Worm (Caenorhabditis elegans): ENCODE measurements around the gene dop-6.

dop-6 gene

DNA sequence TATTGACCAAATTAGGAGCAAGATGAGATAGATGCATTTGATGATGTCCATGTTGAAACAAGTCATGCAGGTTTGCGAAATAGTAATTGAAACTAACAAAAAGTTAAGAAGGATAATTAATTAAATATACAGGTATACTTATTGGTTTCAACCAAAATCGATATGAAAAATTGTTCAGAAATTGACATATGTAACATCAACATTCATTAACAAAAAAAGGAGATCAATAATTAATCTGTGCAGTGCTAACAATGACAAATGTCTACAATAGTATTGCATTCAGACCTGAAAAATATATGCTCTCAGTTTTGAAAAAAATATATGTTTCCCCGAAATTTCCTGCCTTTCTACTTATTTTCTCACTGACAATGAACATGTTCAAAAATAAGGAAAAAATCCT is 48.1 kb downstream of the dop-6 start, which contains the start of gene R160.4:
TSS of gene R160.4 (minus strand) at position 101 of the 400 bp plus-strand sequence.
- no peak for TF ChIP-seq lin-39 (tag; optimal IDR thresholded peaks at IDR 0.05)
- TF ChIP-seq nhr-76 (tag; optimal IDR thresholded peaks at IDR 0.05) = no peak
- no peak for TF ChIP-seq unc-62 (GFP tag; optimal IDR thresholded peaks at IDR 0.05)
- no peak for TF ChIP-seq pha-4 (tag; optimal IDR thresholded peaks at IDR 0.05)
- TF ChIP-seq fkh-2 (tag; optimal IDR thresholded peaks at IDR 0.05) = no peak
- TF ChIP-seq ceh-9 (tag; optimal IDR thresholded peaks at IDR 0.05) = no peak

DNA sequence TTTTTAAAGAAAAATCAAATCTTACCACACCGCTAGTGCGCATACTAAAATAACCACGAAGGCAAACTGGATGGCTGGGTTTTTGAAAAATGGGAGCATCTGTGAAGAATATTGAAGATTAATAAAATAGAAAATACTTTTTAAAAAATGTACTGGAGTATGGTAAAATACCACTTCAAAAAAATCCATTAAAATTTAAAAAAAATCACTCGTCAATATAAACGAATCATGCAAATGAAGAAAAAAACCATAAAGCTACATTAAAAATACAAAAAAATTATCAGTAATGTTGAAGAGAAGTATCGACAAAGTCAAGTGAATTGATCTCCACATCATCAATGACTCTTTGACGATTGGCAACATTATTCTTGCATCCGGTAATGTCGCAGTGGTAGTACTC is 50.1 kb downstream of the dop-6 start, which contains the start of gene R160.5:
TSS of gene R160.5 (minus strand) at position 101 of the 400 bp plus-strand sequence.
- TF ChIP-seq pqm-1 (tag; optimal IDR thresholded peaks at IDR 0.05) (no peak), tbx-2 (tag; optimal IDR thresholded peaks at IDR 0.05) (no peak), snpc-4 (tag; optimal IDR thresholded peaks at IDR 0.05) (no peak), nhr-23 (tag; optimal IDR thresholded peaks at IDR 0.05) (no peak), unc-39 (tag; optimal IDR thresholded peaks at IDR 0.05) (no peak), sea-2 (GFP tag; optimal IDR thresholded peaks at IDR 0.05) (no peak), nfya-1 (tag; optimal IDR thresholded peaks at IDR 0.05; ENCODE audit: insufficient read depth) (no peak), aly-2 (tag; optimal IDR thresholded peaks at IDR 0.05) (no peak), ztf-11 (tag; optimal IDR thresholded peaks at IDR 0.05) (no peak), jun-1 (tag; optimal IDR thresholded peaks at IDR 0.05) (no peak)

DNA sequence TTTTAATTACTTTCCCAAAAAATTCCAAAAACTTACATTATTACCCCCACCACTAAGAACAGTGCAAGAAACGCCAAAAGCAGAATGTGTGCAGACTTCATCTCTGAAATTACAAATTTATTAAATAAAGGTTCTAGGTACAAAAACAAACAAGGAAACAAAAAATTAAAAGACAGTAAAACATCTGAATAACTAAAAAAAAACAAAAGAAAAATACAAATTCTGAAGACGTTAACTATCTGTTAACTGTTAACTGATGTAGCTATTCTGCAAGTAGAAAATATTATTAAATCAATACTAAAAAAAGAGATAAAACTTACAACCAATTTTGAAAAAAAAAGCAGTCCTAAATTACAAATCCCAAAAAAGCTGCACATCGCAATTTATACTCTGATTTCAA is 50.8 kb downstream of the dop-6 start, which contains the start of gene R160.13:
TSS of gene R160.13 (minus strand) at position 101 of the 400 bp plus-strand sequence.
- TF ChIP-seq aly-2 (tag; optimal IDR thresholded peaks at IDR 0.05) (no peak), nhr-23 (tag; optimal IDR thresholded peaks at IDR 0.05) (no peak), nhr-237 (tag; optimal IDR thresholded peaks at IDR 0.05) (no peak), daf-12 (tag; optimal IDR thresholded peaks at IDR 0.05) (no peak), lin-15B (tag; optimal IDR thresholded peaks at IDR 0.05) (no peak), zag-1 (tag; optimal IDR thresholded peaks at IDR 0.05) (no peak), ztf-11 (tag; optimal IDR thresholded peaks at IDR 0.05) (no peak), elt-3 (tag; optimal IDR thresholded peaks at IDR 0.05) (no peak), pqm-1 (tag; optimal IDR thresholded peaks at IDR 0.05) (no peak), nhr-28 (tag; optimal IDR thresholded peaks at IDR 0.05) (no peak)

DNA sequence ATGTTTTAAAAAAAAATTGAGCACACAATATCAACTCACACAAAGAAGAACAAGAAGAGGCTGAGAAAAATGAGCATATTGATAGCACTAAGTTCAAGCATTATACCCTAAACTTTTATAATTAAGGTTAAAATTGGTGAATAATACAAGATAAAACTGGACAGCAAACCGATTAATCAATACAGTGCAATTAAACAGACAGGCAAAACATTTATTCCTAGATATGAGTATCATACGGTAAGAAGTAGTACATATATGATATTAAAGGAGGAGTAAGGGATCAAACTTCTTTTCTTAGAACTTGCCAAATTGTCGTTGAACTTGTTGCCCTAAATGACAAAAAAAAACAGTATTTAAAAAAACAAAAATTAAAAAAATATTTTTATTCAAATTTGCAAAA is 51.3 kb downstream of the dop-6 start, which contains the start of gene R160.14:
TSS of gene R160.14 (minus strand) at position 101 of the 400 bp plus-strand sequence.
- no peak for TF ChIP-seq nhr-28 (tag; optimal IDR thresholded peaks at IDR 0.05)
- no peak for TF ChIP-seq fkh-2 (tag; optimal IDR thresholded peaks at IDR 0.05)
- no peak for TF ChIP-seq unc-39 (tag; optimal IDR thresholded peaks at IDR 0.05)
- TF ChIP-seq pha-4 (tag; optimal IDR thresholded peaks at IDR 0.05) = no peak
- no peak for TF ChIP-seq fos-1 (tag; optimal IDR thresholded peaks at IDR 0.05)
- no peak for TF ChIP-seq lin-15B (tag; optimal IDR thresholded peaks at IDR 0.05)

DNA sequence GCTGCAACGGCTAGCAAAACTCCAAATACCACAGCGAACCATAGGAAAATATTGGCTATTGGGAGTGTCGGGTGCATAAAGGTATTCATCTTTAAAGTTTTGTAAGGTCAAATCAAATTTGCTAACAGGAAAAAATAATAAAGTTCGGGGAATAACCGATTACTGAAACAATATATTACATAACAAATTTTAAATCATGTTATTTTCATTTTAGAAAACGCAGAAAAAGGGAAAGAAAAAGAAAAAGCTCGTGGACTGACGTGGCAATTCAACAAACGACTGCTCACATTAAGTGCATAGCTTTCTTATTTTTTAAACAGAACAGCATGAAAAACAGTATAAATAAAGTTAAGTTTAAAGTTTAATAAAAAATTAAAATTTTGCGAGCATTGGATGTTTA is 52.5 kb downstream of the dop-6 start, which contains the start of gene R160.6:
TSS of gene R160.6 (minus strand) at position 101 of the 400 bp plus-strand sequence.
- TF ChIP-seq pqm-1 (tag; optimal IDR thresholded peaks at IDR 0.05) (no peak), elt-2 (tag; optimal IDR thresholded peaks at IDR 0.05) (no peak), fkh-10 (GFP tag; optimal IDR thresholded peaks at IDR 0.05) (no peak), skn-1 (tag; optimal IDR thresholded peaks at IDR 0.05) (no peak), lsy-12 (tag; optimal IDR thresholded peaks at IDR 0.05) (no peak), R02D3.7 (tag; optimal IDR thresholded peaks at IDR 0.05) (no peak), snpc-4 (tag; optimal IDR thresholded peaks at IDR 0.05) (no peak), unc-39 (tag; optimal IDR thresholded peaks at IDR 0.05) (no peak), egl-5 (tag; optimal IDR thresholded peaks at IDR 0.05) (no peak), elt-3 (tag; optimal IDR thresholded peaks at IDR 0.05) (no peak), nhr-237 (tag; optimal IDR thresholded peaks at IDR 0.05) (no peak), fos-1 (tag; optimal IDR thresholded peaks at IDR 0.05) (no peak), eor-1 (tag; optimal IDR thresholded peaks at IDR 0.05) (no peak), pha-4 (tag; optimal IDR thresholded peaks at IDR 0.05) (no peak), ceh-28 (tag; optimal IDR thresholded peaks at IDR 0.05) (no peak), nhr-25 (tag; optimal IDR thresholded peaks at IDR 0.05) (no peak)

DNA sequence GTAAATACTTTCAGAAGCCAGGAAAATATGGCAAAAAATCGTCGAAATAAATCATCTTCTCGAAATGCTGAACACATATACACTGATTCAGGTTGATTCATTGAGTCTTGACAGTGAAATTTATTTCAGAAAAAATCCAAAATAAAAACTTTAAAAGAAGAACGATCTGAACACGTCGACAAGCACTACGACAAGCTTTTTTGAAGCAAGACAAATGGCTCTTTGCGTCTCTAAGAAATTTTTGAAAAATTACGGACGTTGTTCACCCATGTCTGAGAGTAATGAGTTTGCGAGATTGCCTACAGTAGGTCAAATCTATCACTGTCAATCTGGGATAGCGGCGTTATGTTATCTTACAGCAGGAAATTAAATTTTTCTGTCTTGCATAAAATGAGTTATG is 56.1 kb downstream of the dop-6 start, which contains the start of gene R160.2:
TSS of gene R160.2 (minus strand) at position 101 of the 400 bp plus-strand sequence.
- no peak for TF ChIP-seq ztf-4 (tag; optimal IDR thresholded peaks at IDR 0.05)
- TF ChIP-seq zag-1 (tag; optimal IDR thresholded peaks at IDR 0.05) = no peak
- no peak for TF ChIP-seq egl-5 (tag; optimal IDR thresholded peaks at IDR 0.05)

Data from whole organism, L3 larva.